Fruit fly (Drosophila melanogaster) Kc167 (cell line): Measurements from ENCODE around the gene CG6738.

Source experiments
- Myc ChIP-seq: fragments of >200 bp; optimal IDR thresholded peaks from 2 replicates; lab custom pipeline; 2017; ENCODE audit warnings: missing external identifiers
- Sin3A ChIP-seq: fragments of >200 bp; optimal IDR thresholded peaks from 2 replicates; lab custom pipeline; 2018; ENCODE audit warnings: missing external identifiers
- h ChIP-seq: fragments of >200 bp; optimal IDR thresholded peaks from 3 replicates; lab custom pipeline; 2018; ENCODE audit warnings: missing external identifiers
- insv ChIP-seq: fragments of >200 bp; optimal IDR thresholded peaks from 3 replicates; lab custom pipeline; 2018; ENCODE audit warnings: missing external identifiers
- psq ChIP-seq: fragments of >200 bp; optimal IDR thresholded peaks from 2 replicates; lab custom pipeline; 2017; ENCODE audit warnings: missing external identifiers
- ttk ChIP-seq: sonication (Bioruptor generic); optimal IDR thresholded peaks from 2 replicates; lab custom pipeline; 2017; ENCODE audit warnings: missing external identifiers

DNA sequence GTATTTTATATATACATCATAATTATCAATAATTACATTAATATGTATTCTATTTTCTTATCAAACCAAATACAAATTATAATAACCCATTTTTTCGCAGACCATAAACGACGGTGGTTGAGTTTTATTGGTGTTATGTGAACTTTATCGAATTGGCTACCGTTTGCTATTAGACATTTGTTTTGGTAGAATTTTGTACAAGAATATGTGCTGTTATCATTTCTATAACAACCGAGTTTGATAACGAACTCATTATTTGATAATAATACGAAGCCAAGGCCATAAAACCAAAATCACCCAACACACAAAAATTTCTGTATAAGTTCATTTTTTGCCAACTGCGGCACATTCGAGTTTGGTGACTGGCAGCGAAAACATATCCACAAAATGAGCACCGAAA lies 4.0 kb upstream of the CG6738 start, which contains the start of gene CG17109:
- TF ChIP-seq Myc (lab: Kevin White, UChicago) (no peak), h (lab: Kevin White, UChicago) (no peak), Sin3A (lab: Kevin White, UChicago) (no peak), insv (lab: Kevin White, UChicago) (no peak), psq (no peak), ttk (lab: Kevin White, UChicago) (no peak)
